Worm (Caenorhabditis elegans) whole organism, mixed stage, embryonic: Measurements from ENCODE around the gene scl-1.

Source experiments
- blmp-1 ChIP-seq: fragments of 150-350 bp; optimal IDR thresholded peaks from 2 replicates; lab custom pipeline; 2014; ENCODE audit warnings: missing biosample characterization, missing genetic modification characterization
- elt-1 ChIP-seq: sonication (generic microtip); optimal IDR thresholded peaks from 2 replicates; lab custom pipeline; 2017; ENCODE audit warnings: missing genetic modification characterization, mild to moderate bottlenecking, missing compliant biosample characterization, antibody characterized with exemption, moderate library complexity, borderline replicate concordance; ENCODE audit not compliant: insufficient read depth
- elt-3 ChIP-seq: fragments of 150-350 bp; optimal IDR thresholded peaks from 2 replicates; lab custom pipeline; 2014; ENCODE audit warnings: missing biosample characterization, missing genetic modification characterization
- lin-13 ChIP-seq: fragments of 150-350 bp; optimal IDR thresholded peaks from 2 replicates; lab custom pipeline; 2014; ENCODE audit warnings: missing biosample characterization, missing genetic modification characterization
- lsy-2 ChIP-seq: fragments of 150-350 bp; optimal IDR thresholded peaks from 2 replicates; lab custom pipeline; 2014; ENCODE audit warnings: missing biosample characterization, missing genetic modification characterization
- mab-5 ChIP-seq: fragments of 150-350 bp; optimal IDR thresholded peaks from 2 replicates; lab custom pipeline; 2014; ENCODE audit warnings: missing biosample characterization, missing genetic modification characterization
- nhr-12 ChIP-seq: fragments of 150-350 bp; optimal IDR thresholded peaks from 2 replicates; lab custom pipeline; 2014; ENCODE audit warnings: missing biosample characterization, missing genetic modification characterization
- nhr-237 ChIP-seq: fragments of 150-350 bp; optimal IDR thresholded peaks from 2 replicates; lab custom pipeline; 2014; ENCODE audit warnings: missing biosample characterization, missing genetic modification characterization
- nhr-28 ChIP-seq: fragments of 150-350 bp; optimal IDR thresholded peaks from 2 replicates; lab custom pipeline; 2014; ENCODE audit warnings: missing biosample characterization, missing genetic modification characterization
- nhr-76 ChIP-seq: sonication (generic microtip); optimal IDR thresholded peaks from 2 replicates; lab custom pipeline; 2017; ENCODE audit warnings: missing biosample characterization, missing genetic modification characterization
- unc-62 ChIP-seq: fragments of 150-350 bp; optimal IDR thresholded peaks from 2 replicates; lab custom pipeline; 2014; ENCODE audit warnings: missing biosample characterization, missing genetic modification reagents, missing genetic modification characterization
- zip-8 ChIP-seq: fragments of 150-350 bp; optimal IDR thresholded peaks from 2 replicates; lab custom pipeline; 2014; ENCODE audit warnings: missing biosample characterization, missing genetic modification characterization
- ztf-11 ChIP-seq: fragments of 150-350 bp; optimal IDR thresholded peaks from 2 replicates; lab custom pipeline; 2014; ENCODE audit warnings: missing biosample characterization, missing genetic modification characterization

ce11 chrIV:13041486-13041885 lies 14.6 kb upstream of the scl-1 start:
- TF ChIP-seq ztf-11 (tag; lab: Kevin White, UChicago) (no peak), elt-1 (tag; lab: Kevin White, UChicago) (no peak), lsy-2 (tag; lab: Kevin White, UChicago) (no peak), nhr-12 (tag; lab: Kevin White, UChicago) (no peak), nhr-76 (tag; lab: Kevin White, UChicago) (no peak), blmp-1 (tag; lab: Kevin White, UChicago) (no peak), mab-5 (no peak), lin-13 (tag; lab: Kevin White, UChicago) (no peak), elt-3 (tag; lab: Kevin White, UChicago) (no peak), unc-62 (GFP tag; lab: Kevin White, UChicago) (no peak), nhr-28 (tag; lab: Kevin White, UChicago) (no peak), nhr-237 (tag; lab: Kevin White, UChicago) (no peak), zip-8 (tag; lab: Kevin White, UChicago) (no peak)
